Fruit fly (Drosophila melanogaster): Measurements from ENCODE around the gene AOX2.

DNA sequence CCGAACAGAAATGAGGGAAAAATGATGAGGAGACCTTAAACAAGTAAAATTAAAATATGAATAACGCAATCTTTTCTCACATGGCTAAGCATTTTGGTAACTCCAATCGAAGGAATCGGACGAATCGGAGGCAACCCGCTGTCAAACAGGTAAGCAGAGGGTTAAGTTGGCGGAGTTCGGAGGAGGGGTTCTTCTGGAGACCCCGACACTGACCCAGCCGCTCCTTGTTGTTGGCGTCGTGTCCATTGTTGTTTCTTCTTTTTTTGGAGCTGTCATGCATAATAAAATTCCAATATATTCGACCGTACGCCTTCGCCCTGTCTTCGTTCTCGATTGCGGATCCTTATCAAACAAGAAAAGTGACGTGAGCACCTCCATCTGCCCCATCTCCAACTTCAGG, 11.4 kb upstream of the AOX2 start:
- TF ChIP-seq CG8478 (optimal IDR thresholded peaks at IDR 0.05) (no peak), CTCF (optimal IDR thresholded peaks at IDR 0.05) (no peak)
